Worm (Caenorhabditis elegans): ENCODE results near the gene Y45F10A.7.

Y45F10A.7 gene

DNA sequence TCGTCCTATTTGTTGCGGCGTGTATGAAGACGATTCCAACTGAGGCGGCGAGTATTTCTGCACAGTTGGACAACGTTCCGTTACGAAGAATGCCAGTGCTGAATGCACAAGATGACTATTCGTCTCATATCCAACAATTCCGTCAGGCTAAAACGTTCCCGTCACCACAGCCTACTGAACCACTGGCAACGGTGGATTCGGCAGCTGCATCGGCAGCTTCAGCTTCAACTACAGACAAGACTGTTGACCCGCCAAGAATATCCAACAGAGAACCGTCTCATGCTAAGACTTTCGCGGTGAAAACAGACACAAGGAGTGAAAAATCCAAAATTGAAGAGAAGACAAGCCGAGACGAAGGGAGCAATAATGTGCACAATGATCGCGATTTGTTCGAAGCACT is 8.8 kb upstream of the Y45F10A.7 start:
- no peak for TF ChIP-seq efl-1 (optimal IDR thresholded peaks at IDR 0.05)
- peak in 1 of 2 experiments; percentile 63 for TF ChIP-seq efl-1 (GFP tag; optimal IDR thresholded peaks at IDR 0.05 in 1 of 2)
- no peak for TF ChIP-seq swsn-7 (tag; optimal IDR thresholded peaks at IDR 0.05)

ce11 chrIV:13487019-13487418 is 5.4 kb upstream of the Y45F10A.7 start:
- TF ChIP-seq nhr-71 (tag; optimal IDR thresholded peaks at IDR 0.05) (peak; percentile 48), xbp-1 (tag; optimal IDR thresholded peaks at IDR 0.05) (peak; percentile 5), ceh-8 (GFP tag; optimal IDR thresholded peaks at IDR 0.05) (no peak), unc-98 (GFP tag; IDR thresholded peaks at IDR 0.05) (peak; percentile 26; the same call in 1 of the 2 replicates), dsc-1 (tag; optimal IDR thresholded peaks at IDR 0.05) (peak; percentile 3), ztf-4 (tag; optimal IDR thresholded peaks at IDR 0.05) (no peak), efl-1 (optimal IDR thresholded peaks at IDR 0.05) (peak; percentile 15 to 37), efl-1 (GFP tag; optimal IDR thresholded peaks at IDR 0.05 in 1 of 2) (peak in 1 of 2 experiments; percentile 24), tbx-2 (tag; optimal IDR thresholded peaks at IDR 0.05) (peak; percentile 10), nhr-85 (tag) (no peak), nhr-20 (tag; optimal IDR thresholded peaks at IDR 0.05) (peak; percentile 8), nhr-19 (GFP tag; conservative IDR thresholded peaks at IDR 0.05) (peak; percentile 13; the same call in 1 of the 2 replicates), ceh-82 (tag; optimal IDR thresholded peaks at IDR 0.05) (no peak), nhr-47 (tag; optimal IDR thresholded peaks at IDR 0.05) (peak; percentile 55), pax-3 (tag; optimal IDR thresholded peaks at IDR 0.05) (peak; percentile 15), C04F5.9 (tag; optimal IDR thresholded peaks at IDR 0.05) (no peak), lir-3 (tag; optimal IDR thresholded peaks at IDR 0.05; ENCODE audit: poor library complexity) (peak; percentile 74), nhr-90 (tag; optimal IDR thresholded peaks at IDR 0.05; ENCODE audit: poor library complexity) (peak; percentile 30), ceh-88 (GFP tag; IDR thresholded peaks at IDR 0.05) (0 out of 2 replicates have a peak, but pooled peaks have one; percentile 16), ztf-11 (tag; optimal IDR thresholded peaks at IDR 0.05) (peak in 1 of 2 experiments; percentile 56)

- no peak for TF ChIP-seq nhr-19 (GFP tag; conservative IDR thresholded peaks at IDR 0.05)
- TF ChIP-seq nhr-85 (tag) = peak; percentile 1
- TF ChIP-seq lsy-2 (tag; optimal IDR thresholded peaks at IDR 0.05) = no peak
- no peak for TF ChIP-seq mab-9 (GFP tag; IDR thresholded peaks at IDR 0.05)
- no peak for TF ChIP-seq lir-3 (tag; optimal IDR thresholded peaks at IDR 0.05; ENCODE audit: poor library complexity)
- no peak for TF ChIP-seq ama-1 (optimal IDR thresholded peaks at IDR 0.05)
- TF ChIP-seq tlp-1 (tag; optimal IDR thresholded peaks at IDR 0.05) = no peak
- TF ChIP-seq swsn-7 (tag; optimal IDR thresholded peaks at IDR 0.05) = no peak
Measured at ce11 chrIV:13487596-13487995, 4.8 kb upstream of the Y45F10A.7 start.

DNA sequence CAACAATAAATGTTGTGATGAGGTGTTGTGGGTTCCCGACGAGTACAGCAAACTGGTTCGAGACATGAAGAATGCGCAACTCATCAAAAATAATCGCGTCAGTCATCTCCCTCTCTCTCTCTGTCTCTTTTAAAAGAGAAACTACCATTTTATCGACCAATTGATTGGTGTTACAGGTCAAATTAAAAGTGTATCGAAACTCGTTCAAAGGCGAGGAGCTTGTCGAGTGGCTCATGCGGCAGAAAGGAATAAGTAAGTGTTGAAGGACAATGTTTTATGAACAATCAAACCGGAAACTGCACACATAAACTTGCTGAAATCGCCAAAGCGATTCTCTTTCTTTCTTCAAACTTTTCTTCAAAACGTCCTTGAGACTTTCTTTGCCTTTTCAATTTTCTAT is 1.3 kb downstream of the Y45F10A.7 start:
- TF ChIP-seq efl-3 (GFP tag; optimal IDR thresholded peaks at IDR 0.05) (no peak), efl-1 (optimal IDR thresholded peaks at IDR 0.05) (no peak), efl-1 (GFP tag; optimal IDR thresholded peaks at IDR 0.05 in 1 of 2) (peak in 1 of 2 experiments; percentile 90)

DNA sequence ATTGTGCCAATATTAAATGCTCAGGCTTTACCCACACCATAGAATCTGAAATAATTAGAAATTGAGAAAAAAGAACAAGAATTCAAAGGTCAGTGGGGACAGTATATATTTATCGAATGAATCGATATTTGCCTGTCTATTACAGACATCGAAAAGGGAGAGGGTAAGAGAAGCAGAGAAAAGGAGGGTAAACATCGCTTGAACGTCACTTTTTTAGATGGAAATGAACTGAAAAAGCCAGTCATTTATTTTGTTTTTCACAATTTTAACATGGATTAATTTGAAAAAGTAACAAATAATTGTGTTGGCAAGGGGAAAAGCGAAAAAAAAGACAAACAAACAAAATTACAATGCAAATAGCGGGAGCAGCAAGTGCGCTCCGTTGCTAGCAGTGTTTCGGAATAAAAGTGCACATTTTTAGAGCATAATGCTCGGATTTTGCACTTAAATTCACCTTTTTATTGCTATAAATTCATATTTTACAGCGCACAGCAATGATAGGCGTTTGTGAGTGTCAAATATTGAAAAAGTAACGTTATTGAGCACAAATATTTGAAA is 10.5 kb downstream of the Y45F10A.7 start, which contains the start of gene tbc-9:
Gene tbc-9 (minus strand): TSS at position 51 of the 558 bp plus-strand sequence.
- TF ChIP-seq dpl-1 (GFP tag; optimal IDR thresholded peaks at IDR 0.05) (peak in 1 of 3 experiments; percentile 5), pag-3 (tag; optimal IDR thresholded peaks at IDR 0.05; ENCODE audit: borderline replicate concordance, insufficient read depth) (no peak)

DNA sequence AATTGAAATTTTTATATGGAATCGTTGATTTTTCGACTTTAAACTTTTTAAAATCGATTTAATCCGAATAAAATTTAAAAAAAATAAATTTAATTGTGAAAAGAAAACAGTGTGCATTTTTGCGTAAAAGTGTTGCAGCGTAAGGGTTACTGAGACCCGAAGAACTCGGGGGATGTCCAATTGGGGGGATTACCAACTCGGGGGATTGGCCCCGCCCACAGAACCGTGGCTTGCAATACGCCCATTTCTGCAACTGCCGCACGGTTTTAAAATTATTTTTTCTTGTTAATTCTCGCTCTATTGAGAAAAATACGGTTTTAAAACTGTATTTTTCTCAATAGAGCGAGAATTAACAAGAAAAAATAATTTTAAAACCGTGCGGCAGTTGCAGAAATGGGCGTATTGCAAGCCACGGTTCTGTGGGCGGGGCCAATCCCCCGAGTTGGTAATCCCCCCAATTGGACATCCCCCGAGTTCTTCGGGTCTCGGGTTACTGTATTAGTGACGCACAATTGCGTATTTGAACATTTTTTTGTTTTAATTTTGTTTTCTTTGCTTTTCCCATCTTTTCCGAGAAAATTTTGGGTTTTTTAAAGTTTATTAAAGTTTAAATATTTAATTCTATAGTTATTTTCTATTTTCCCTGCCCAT is 11.1 kb downstream of the Y45F10A.7 start:
- peak in 1 of 2 experiments; percentile 13 for TF ChIP-seq lsy-2 (tag; optimal IDR thresholded peaks at IDR 0.05)
